Worm (Caenorhabditis elegans) whole organism, midembryonic: ENCODE measurements around the gene acy-2.

Experiments used
- T22C8.4 ChIP-seq: fragments of 200-800 bp; sonication (Bioruptor generic); IDR thresholded peaks from 2 replicates; pipeline ENCODE4 v1.3.6; 2022; ENCODE audit warnings: missing genetic modification characterization, missing compliant biosample characterization
- cog-1 ChIP-seq: sonication (generic microtip); optimal IDR thresholded peaks from 2 replicates; lab custom pipeline; 2016; ENCODE audit warnings: missing genetic modification characterization, missing compliant biosample characterization
- flt-1 ChIP-seq: fragments of 200-800 bp; sonication (Bioruptor generic); IDR thresholded peaks from 2 replicates; pipeline ENCODE4 v1.3.6; 2022; ENCODE audit warnings: missing genetic modification characterization, missing compliant biosample characterization
- klf-2 ChIP-seq: fragments of 200-800 bp; sonication (Bioruptor generic); conservative IDR thresholded peaks from 2 replicates; pipeline ENCODE4 v1.3.6; 2022; ENCODE audit warnings: missing genetic modification reagents, missing genetic modification characterization, missing compliant biosample characterization
- ref-1 ChIP-seq: fragments of 200-800 bp; sonication (Bioruptor generic); conservative IDR thresholded peaks from 2 replicates; pipeline ENCODE4 v1.3.6; 2022; ENCODE audit warnings: missing genetic modification reagents, missing genetic modification characterization, missing compliant biosample characterization
- tab-1 ChIP-seq: fragments of 200-800 bp; sonication (Bioruptor generic); IDR thresholded peaks from 2 replicates; pipeline ENCODE4 v1.3.6; 2022; ENCODE audit warnings: missing genetic modification characterization, missing compliant biosample characterization
- ztf-29 ChIP-seq: fragments of 200-800 bp; sonication (Bioruptor generic); IDR thresholded peaks from 2 replicates; pipeline ENCODE4 v1.3.6; 2022; ENCODE audit warnings: missing genetic modification reagents, missing genetic modification characterization, missing compliant biosample characterization

- TF ChIP-seq ztf-29 (no peak), flt-1 (GFP tag; lab: Robert Waterston, UW) (no peak), cog-1 (tag; lab: Kevin White, UChicago) (no peak), ref-1 (no peak), T22C8.4 (GFP tag; lab: Robert Waterston, UW) (no peak), klf-2 (no peak), tab-1 (GFP tag; lab: Robert Waterston, UW) (no peak)
Observed at ce11 chrV:5939503-5940072, 36.2 kb upstream of the acy-2 start, which contains the start of gene syf-3.
